Fruit fly (Drosophila melanogaster): ENCODE results near the gene ND-49L.

dm6 chr3R:25310843-25311242 is 47.2 kb upstream of the ND-49L start, which contains the start of gene CG31099:
- TF ChIP-seq CG8478 (optimal IDR thresholded peaks at IDR 0.05) (no peak), CTCF (optimal IDR thresholded peaks at IDR 0.05) (no peak)

Measured in S2 (cell line).